Worm (Caenorhabditis elegans): ENCODE data around the gene clic-1.

clic-1 gene

DNA sequence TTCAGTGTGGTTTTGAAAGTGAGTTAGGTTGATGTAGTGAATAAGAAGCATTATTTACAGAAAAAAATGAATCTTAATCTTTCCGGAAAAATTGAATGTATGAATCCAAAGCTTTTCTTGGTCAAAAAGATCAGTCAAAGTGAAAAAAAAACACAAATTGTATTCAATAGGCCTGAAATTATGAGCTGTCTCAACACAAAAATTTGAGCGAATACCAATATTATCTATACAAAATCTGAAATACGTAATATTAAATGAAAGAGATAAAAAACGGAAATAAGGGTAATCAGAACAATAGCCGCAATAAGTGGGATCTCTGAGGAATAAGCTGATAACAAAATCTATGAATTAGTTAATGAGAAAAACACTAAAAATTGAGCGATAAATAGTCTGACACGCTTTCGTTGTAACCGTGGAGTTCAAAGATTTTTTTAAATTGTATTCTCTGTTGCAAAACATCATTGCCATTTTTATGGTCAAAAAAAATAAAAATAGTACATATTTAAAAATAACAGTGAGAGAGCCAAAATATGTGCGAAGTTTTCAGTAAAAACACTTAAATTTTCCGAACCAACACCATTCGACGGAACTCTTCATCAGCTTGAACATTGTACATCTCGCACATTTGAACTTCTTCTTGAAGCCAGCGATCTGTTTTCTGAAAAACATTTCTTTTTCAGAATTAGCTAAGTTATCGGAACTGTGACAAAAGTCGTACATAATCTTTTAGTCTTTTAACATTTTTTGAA lies 50.6 kb downstream of the clic-1 start, which contains the start of gene sre-11:
Gene sre-11 (minus strand): TSS at position 51 of the 749 bp plus-strand sequence.
- TF ChIP-seq madf-3 (GFP tag; IDR thresholded peaks at IDR 0.05): no peak
- no peak for TF ChIP-seq nfyb-1 (GFP tag; IDR thresholded peaks at IDR 0.05)
- TF ChIP-seq ztf-22 (GFP tag; optimal IDR thresholded peaks at IDR 0.05): no peak
- TF ChIP-seq Y53G8AR.9 (GFP tag; conservative IDR thresholded peaks at IDR 0.05): no peak
- no peak for TF ChIP-seq Y56A3A.18 (GFP tag; IDR thresholded peaks at IDR 0.05)
- TF ChIP-seq madf-10 (tag; optimal IDR thresholded peaks at IDR 0.05): no peak
- TF ChIP-seq tbp1 (GFP tag; optimal IDR thresholded peaks at IDR 0.05): no peak
- no peak for TF ChIP-seq rec-8 (tag; optimal IDR thresholded peaks at IDR 0.05)
- TF ChIP-seq cebp-1 (GFP tag; IDR thresholded peaks at IDR 0.05): no peak
- no peak for TF ChIP-seq cebp-1 (tag; optimal IDR thresholded peaks at IDR 0.05)
- no peak for TF ChIP-seq let-607 (tag; optimal IDR thresholded peaks at IDR 0.05)
- TF ChIP-seq ceh-79 (tag; optimal IDR thresholded peaks at IDR 0.05): no peak
- TF ChIP-seq lin-35 (GFP tag; optimal IDR thresholded peaks at IDR 0.05): no peak
- TF ChIP-seq B0035.1 (tag; optimal IDR thresholded peaks at IDR 0.05): no peak
